Fruit fly (Drosophila melanogaster) whole organism, pupa: ENCODE results near the gene ninaG.

Source experiments
- CG10348 ChIP-seq: fragments of 200-800 bp; sonication (Bioruptor generic); IDR thresholded peaks from 2 replicates; pipeline ENCODE4 v1.3.6; 2022; ENCODE audit warnings: missing biosample characterization, missing genetic modification characterization
- CG12605 ChIP-seq: fragments of 200-800 bp; sonication (Bioruptor generic); IDR thresholded peaks from 2 replicates; pipeline ENCODE4 v1.3.6; 2022; ENCODE audit warnings: missing biosample characterization, missing genetic modification characterization
- CG13204 ChIP-seq: fragments of 200-800 bp; sonication (Bioruptor generic); optimal IDR thresholded peaks from 2 replicates; lab custom pipeline; 2018; ENCODE audit warnings: missing biosample characterization, mild to moderate bottlenecking, missing genetic modification characterization, moderate library complexity
- CG14655 ChIP-seq: fragments of 200-800 bp; sonication (Bioruptor generic); optimal IDR thresholded peaks from 3 replicates; lab custom pipeline; 2017; ENCODE audit warnings: mild to moderate bottlenecking, missing biosample characterization, missing genetic modification reagents, missing genetic modification characterization
- CG15710 ChIP-seq: fragments of 200-800 bp; sonication (Bioruptor generic); optimal IDR thresholded peaks from 2 replicates; lab custom pipeline; 2018; ENCODE audit warnings: missing biosample characterization, mild to moderate bottlenecking, missing genetic modification characterization, moderate library complexity
- CG17806 ChIP-seq: fragments of 200-800 bp; sonication (Bioruptor generic); optimal IDR thresholded peaks from 2 replicates; lab custom pipeline; 2018; ENCODE audit warnings: missing biosample characterization, mild to moderate bottlenecking, missing genetic modification characterization, moderate library complexity
- CG32121 ChIP-seq: fragments of 200-800 bp; sonication (Bioruptor generic); IDR thresholded peaks from 2 replicates; pipeline ENCODE4 v1.3.6; 2022; ENCODE audit warnings: missing biosample characterization, missing genetic modification characterization
- CG34367 ChIP-seq: fragments of 200-800 bp; sonication (Bioruptor generic); optimal IDR thresholded peaks from 2 replicates; lab custom pipeline; 2018; ENCODE audit warnings: missing biosample characterization, mild to moderate bottlenecking, missing genetic modification characterization
- CG4496 ChIP-seq: fragments of 200-800 bp; sonication (Bioruptor generic); IDR thresholded peaks from 3 replicates; pipeline ENCODE4 v1.3.6; 2022; ENCODE audit warnings: missing biosample characterization, missing genetic modification characterization
- CG8159 ChIP-seq: fragments of 200-800 bp; sonication (Bioruptor generic); optimal IDR thresholded peaks from 3 replicates; lab custom pipeline; 2018; ENCODE audit warnings: missing biosample characterization, mild to moderate bottlenecking, missing genetic modification characterization, moderate library complexity
- CG8301 ChIP-seq: fragments of 200-800 bp; sonication (Bioruptor generic); optimal IDR thresholded peaks from 2 replicates; lab custom pipeline; 2018; ENCODE audit warnings: missing biosample characterization, mild to moderate bottlenecking, missing genetic modification characterization
- CG9948 ChIP-seq: fragments of 200-800 bp; sonication (Bioruptor generic); optimal IDR thresholded peaks from 2 replicates; lab custom pipeline; 2018; ENCODE audit warnings: missing biosample characterization, mild to moderate bottlenecking, missing genetic modification characterization, moderate library complexity
- D1 ChIP-seq: fragments of 200-800 bp; sonication (Bioruptor generic); optimal IDR thresholded peaks from 2 replicates; lab custom pipeline; 2018; ENCODE audit warnings: missing biosample characterization, mild to moderate bottlenecking, missing genetic modification characterization, moderate library complexity
- EcR ChIP-seq: fragments of 200-800 bp; sonication (Bioruptor generic); optimal IDR thresholded peaks from 3 replicates; lab custom pipeline; 2019; ENCODE audit warnings: missing biosample characterization, missing genetic modification characterization, mild to moderate bottlenecking, moderate library complexity, missing genetic modification reagents
- Ets98B ChIP-seq: fragments of 200-800 bp; sonication (Bioruptor generic); IDR thresholded peaks from 2 replicates; pipeline ENCODE4 v1.3.6; 2022; ENCODE audit warnings: missing biosample characterization, missing genetic modification characterization
- Pif1A ChIP-seq: fragments of 200-800 bp; sonication (Bioruptor generic); optimal IDR thresholded peaks from 3 replicates; lab custom pipeline; 2016; ENCODE audit warnings: missing biosample characterization, missing genetic modification characterization
- Pif1B ChIP-seq: fragments of 200-800 bp; sonication (Bioruptor generic); optimal IDR thresholded peaks from 3 replicates; lab custom pipeline; 2016; ENCODE audit warnings: missing biosample characterization, missing genetic modification characterization
- Snoo ChIP-seq: fragments of 200-800 bp; sonication (Bioruptor generic); optimal IDR thresholded peaks from 3 replicates; lab custom pipeline; 2017; ENCODE audit warnings: missing biosample characterization, mild to moderate bottlenecking, missing genetic modification characterization, inconsistent platforms
- fd96Ca ChIP-seq: fragments of 200-800 bp; sonication (Bioruptor generic); IDR thresholded peaks from 3 replicates; pipeline ENCODE4 v1.3.6; 2022; ENCODE audit warnings: missing biosample characterization, missing genetic modification characterization
- gl ChIP-seq: fragments of 200-800 bp; sonication (Bioruptor generic); optimal IDR thresholded peaks from 2 replicates; lab custom pipeline; 2018; ENCODE audit warnings: missing biosample characterization, mild to moderate bottlenecking, missing genetic modification characterization
- rn ChIP-seq: fragments of 200-800 bp; sonication (Bioruptor generic); IDR thresholded peaks from 2 replicates; pipeline ENCODE4 v1.3.6; 2022; ENCODE audit warnings: missing biosample characterization, missing genetic modification characterization

The ninaG gene

dm6 chr3R:11457286-11457685 is 35.8 kb upstream of the ninaG start:
- TF ChIP-seq CG4496, result no peak
- TF ChIP-seq CG8159 (tag; lab: Kevin White, UChicago), result no peak
- no peak for TF ChIP-seq gl (tag; lab: Kevin White, UChicago)
- TF ChIP-seq EcR, result no peak
- no peak for TF ChIP-seq CG32121 (GFP tag; lab: Robert Waterston, UW)
- no peak for TF ChIP-seq CG17806
- no peak for TF ChIP-seq rn (GFP tag; lab: Robert Waterston, UW)
- TF ChIP-seq CG15710 (tag; lab: Kevin White, UChicago), result no peak
- no peak for TF ChIP-seq CG8301
- TF ChIP-seq CG14655 (GFP tag; lab: Kevin White, UChicago), result no peak
- no peak for TF ChIP-seq CG12605
- no peak for TF ChIP-seq Pif1B

dm6 chr3R:11456539-11456938 is 35.0 kb upstream of the ninaG start:
- TF ChIP-seq CG8159 (tag; lab: Kevin White, UChicago) (peak; percentile 39), Ets98B (no peak), CG15710 (tag; lab: Kevin White, UChicago) (peak; percentile 28), CG32121 (GFP tag; lab: Robert Waterston, UW) (no peak), Pif1A (GFP tag; lab: Kevin White, UChicago) (peak; percentile 36), CG17806 (no peak), CG8301 (no peak), CG34367 (no peak), CG9948 (tag; lab: Kevin White, UChicago) (no peak), rn (GFP tag; lab: Robert Waterston, UW) (no peak), CG12605 (no peak), Snoo (tag; lab: Kevin White, UChicago) (peak; percentile 58)
- TF ChIP-seq, all 21 proteins: peak for 4

- TF ChIP-seq EcR (no peak), CG8301 (no peak), Pif1A (GFP tag; lab: Kevin White, UChicago) (peak; percentile 32), CG34367 (no peak), Pif1B (peak; percentile 7), CG14655 (GFP tag; lab: Kevin White, UChicago) (peak; percentile 37), fd96Ca (0 out of 3 replicates have a peak, but pooled peaks have one; percentile 38), CG17806 (peak; percentile 9), Snoo (tag; lab: Kevin White, UChicago) (peak; percentile 64), CG10348 (GFP tag; lab: Robert Waterston, UW) (peak; percentile 28; the same call in 1 of the 2 replicates), CG8159 (tag; lab: Kevin White, UChicago) (peak; percentile 24), CG32121 (GFP tag; lab: Robert Waterston, UW) (peak; percentile 48), CG4496 (peak; percentile 45; the same call in 1 of the 3 replicates), CG9948 (tag; lab: Kevin White, UChicago) (peak; percentile 26)
- TF ChIP-seq, all 21 proteins: peak for 11
Observed at dm6 chr3R:11454210-11454904, 32.9 kb upstream of the ninaG start.

dm6 chr3R:11452041-11452440 is 30.5 kb upstream of the ninaG start:
- TF ChIP-seq CG14655 (GFP tag; lab: Kevin White, UChicago), result no peak
- TF ChIP-seq fd96Ca, result no peak
- TF ChIP-seq CG4496, result peak; percentile 71

- no peak for TF ChIP-seq CG13204 (GFP tag; lab: Kevin White, UChicago)
- TF ChIP-seq, all 21 proteins: peak for 0
Observed at dm6 chr3R:11451207-11451841, 29.8 kb upstream of the ninaG start, which contains the start of gene sals. sals (minus strand) TSS chr3R:11451791.

- TF ChIP-seq gl (tag; lab: Kevin White, UChicago) (peak; percentile 13), CG12605 (0 out of 2 replicates have a peak, but pooled peaks have one; percentile 14), Pif1A (GFP tag; lab: Kevin White, UChicago) (no peak), Snoo (tag; lab: Kevin White, UChicago) (peak; percentile 6)
Observed at dm6 chr3R:11449688-11450087, 28.2 kb upstream of the ninaG start.

- TF ChIP-seq rn (GFP tag; lab: Robert Waterston, UW) (no peak), Pif1B (no peak), EcR (no peak), CG4496 (no peak), CG15710 (tag; lab: Kevin White, UChicago) (no peak), CG8301 (no peak), Pif1A (GFP tag; lab: Kevin White, UChicago) (no peak), D1 (tag; lab: Kevin White, UChicago) (no peak), Snoo (tag; lab: Kevin White, UChicago) (no peak), CG17806 (no peak), CG13204 (GFP tag; lab: Kevin White, UChicago) (no peak), fd96Ca (no peak), CG10348 (GFP tag; lab: Robert Waterston, UW) (no peak), CG9948 (tag; lab: Kevin White, UChicago) (no peak), CG12605 (no peak), CG32121 (GFP tag; lab: Robert Waterston, UW) (no peak), CG34367 (no peak), CG8159 (tag; lab: Kevin White, UChicago) (no peak), gl (tag; lab: Kevin White, UChicago) (no peak), CG14655 (GFP tag; lab: Kevin White, UChicago) (no peak)
Observed at dm6 chr3R:11441038-11441437, 19.5 kb upstream of the ninaG start.
